Fruit fly (Drosophila melanogaster) whole organism, embryonic: ENCODE data around the gene 14-3-3epsilon.

Experiments
- Atf3 ChIP-seq: fragments of 200-800 bp; sonication (Bioruptor generic); optimal IDR thresholded peaks from 3 replicates; lab custom pipeline; 2016; ENCODE audit warnings: missing biosample characterization, missing genetic modification characterization
- CG13287 ChIP-seq: fragments of 200-800 bp; sonication (Bioruptor generic); IDR thresholded peaks from 2 replicates; pipeline ENCODE4 v1.3.6; 2022; ENCODE audit warnings: missing biosample characterization, missing genetic modification characterization; ENCODE audit not compliant: partially characterized antibody
- CG1792 ChIP-seq: fragments of 200-800 bp; sonication (Bioruptor generic); optimal IDR thresholded peaks from 2 replicates; lab custom pipeline; 2016; ENCODE audit warnings: missing biosample characterization, missing genetic modification characterization
- CG8359 ChIP-seq: fragments of 200-800 bp; sonication (Bioruptor generic); optimal IDR thresholded peaks from 2 replicates; lab custom pipeline; 2017; ENCODE audit warnings: missing biosample characterization, mild to moderate bottlenecking, missing genetic modification characterization, borderline replicate concordance
- MTF-1 ChIP-seq: fragments of 200-800 bp; sonication (Bioruptor generic); optimal IDR thresholded peaks from 2 replicates; lab custom pipeline; 2018; ENCODE audit warnings: missing biosample characterization, mild to moderate bottlenecking, missing genetic modification characterization, borderline replicate concordance
- Oaz ChIP-seq: fragments of 200-800 bp; sonication (Bioruptor generic); IDR thresholded peaks from 2 replicates; pipeline ENCODE4 v1.3.6; 2022; ENCODE audit warnings: missing biosample characterization, missing genetic modification characterization
- TFAM ChIP-seq: fragments of 200-800 bp; sonication (Bioruptor generic); optimal IDR thresholded peaks from 2 replicates; lab custom pipeline; 2017; ENCODE audit warnings: missing biosample characterization, missing genetic modification characterization, inconsistent platforms
- fru ChIP-seq: fragments of >200 bp; optimal IDR thresholded peaks from 2 replicates; lab custom pipeline; 2017
- ind ChIP-seq: fragments of 200-800 bp; sonication (Bioruptor generic); optimal IDR thresholded peaks from 3 replicates; lab custom pipeline; 2016; ENCODE audit warnings: missing biosample characterization, missing genetic modification characterization
- inv ChIP-seq: fragments of 200-800 bp; sonication (Bioruptor generic); IDR thresholded peaks from 2 replicates; pipeline ENCODE4 v1.3.6; 2022; ENCODE audit warnings: missing biosample characterization, missing genetic modification characterization; ENCODE audit not compliant: partially characterized antibody
- pan ChIP-seq, 4 experiments: fragments of >200 bp in 3 of 4; fragments of 200-800 bp in 1 of 4; sonication (Bioruptor generic) in 1 of 4; optimal IDR thresholded peaks in 3 of 4; IDR thresholded peaks in 1 of 4; 2 replicates each; pipeline versions ENCODE4 v1.3.6 to Lab custom; 2017 to 2022; ENCODE audit warnings: missing biosample characterization in 2 of 4, missing genetic modification characterization in 2 of 4, mixed read lengths in 1 of 4
- salm ChIP-seq: fragments of 200-800 bp; sonication (Bioruptor generic); optimal IDR thresholded peaks from 2 replicates; lab custom pipeline; 2018; ENCODE audit warnings: missing biosample characterization, mild to moderate bottlenecking, missing genetic modification characterization
- sc ChIP-seq, 3 experiments: fragments of >200 bp in 2 of 3; fragments of 200-800 bp in 1 of 3; sonication (Bioruptor generic) in 1 of 3; optimal IDR thresholded peaks; 2 replicates in 2 of 3; 3 replicates in 1 of 3; lab custom pipeline; 2017; ENCODE audit warnings: mild to moderate bottlenecking in 1 of 3, missing biosample characterization in 1 of 3, missing genetic modification characterization in 1 of 3, missing genetic modification reagents in 1 of 3
- trem ChIP-seq: fragments of 200-800 bp; optimal IDR thresholded peaks from 3 replicates; lab custom pipeline; 2019; ENCODE audit warnings: missing biosample characterization, mild to moderate bottlenecking, missing genetic modification characterization, moderate library complexity

dm6 chr3R:18283441-18283840 lies 41.1 kb downstream of the 14-3-3epsilon start, which contains the start of the genes CG14312 and CG8064:
- TF ChIP-seq inv (GFP tag; lab: Robert Waterston, UW) (peak; percentile 41; the same call in 1 of the 2 replicates), ind (GFP tag; lab: Kevin White, UChicago) (no peak), sc (optimal IDR thresholded peaks at IDR 0.05; lab: Kevin White, UChicago) (no peak), sc (GFP tag; optimal IDR thresholded peaks at IDR 0.05; lab: Kevin White, UChicago) (no peak), CG13287 (peak; percentile 81), salm (tag; lab: Kevin White, UChicago) (no peak), Oaz (GFP tag; lab: Robert Waterston, UW) (no peak), Atf3 (GFP tag; lab: Kevin White, UChicago) (no peak), trem (peak; percentile 99), pan (optimal IDR thresholded peaks at IDR 0.05; lab: Kevin White, UChicago) (no peak), pan (GFP tag; optimal IDR thresholded peaks at IDR 0.05 in 1 of 2, IDR thresholded peaks at IDR 0.05 in 1 of 2) (no peak), MTF-1 (GFP tag; lab: Kevin White, UChicago) (no peak), fru (no peak), CG8359 (no peak), TFAM (GFP tag; lab: Kevin White, UChicago) (no peak), CG1792 (GFP tag; lab: Kevin White, UChicago) (no peak)
